Worm (Caenorhabditis elegans) whole organism, L3 larva: ENCODE measurements around the gene R09E10.13.

ENCODE experiments used
- R02D3.7 ChIP-seq: fragments of 150-350 bp; optimal IDR thresholded peaks from 2 replicates; lab custom pipeline; 2014; ENCODE audit warnings: missing biosample characterization, missing genetic modification characterization
- ZK546.5 ChIP-seq: sonication (generic microtip); optimal IDR thresholded peaks from 2 replicates; lab custom pipeline; 2017; ENCODE audit warnings: missing biosample characterization, missing genetic modification characterization
- aly-2 ChIP-seq: fragments of 150-350 bp; optimal IDR thresholded peaks from 2 replicates; lab custom pipeline; 2014; ENCODE audit warnings: missing biosample characterization, missing genetic modification characterization
- ama-1 ChIP-seq: fragments of 150-350 bp; optimal IDR thresholded peaks from 2 replicates; lab custom pipeline; 2018
- ceh-16 ChIP-seq: sonication (generic microtip); optimal IDR thresholded peaks from 2 replicates; lab custom pipeline; 2017; ENCODE audit warnings: missing biosample characterization, missing genetic modification characterization
- ceh-28 ChIP-seq: fragments of 150-350 bp; optimal IDR thresholded peaks from 2 replicates; lab custom pipeline; 2014; ENCODE audit warnings: missing biosample characterization, missing genetic modification reagents, missing genetic modification characterization
- ceh-82 ChIP-seq: fragments of 150-350 bp; optimal IDR thresholded peaks from 2 replicates; lab custom pipeline; 2014; ENCODE audit warnings: missing biosample characterization, missing genetic modification characterization
- ceh-9 ChIP-seq: sonication (generic microtip); optimal IDR thresholded peaks from 2 replicates; lab custom pipeline; 2018; ENCODE audit warnings: missing biosample characterization, missing genetic modification characterization
- daf-12 ChIP-seq: fragments of 150-350 bp; optimal IDR thresholded peaks from 2 replicates; lab custom pipeline; 2014; ENCODE audit warnings: missing biosample characterization, missing genetic modification reagents, missing genetic modification characterization
- egl-27 ChIP-seq: sonication (generic microtip); optimal IDR thresholded peaks from 4 replicates; lab custom pipeline; 2017; ENCODE audit warnings: missing biosample characterization, missing genetic modification reagents, missing genetic modification characterization
- egl-5 ChIP-seq: fragments of 150-350 bp; optimal IDR thresholded peaks from 2 replicates; lab custom pipeline; 2017; ENCODE audit warnings: missing biosample characterization, missing genetic modification reagents, missing genetic modification characterization, inconsistent platforms
- elt-1 ChIP-seq: fragments of 150-350 bp; optimal IDR thresholded peaks from 2 replicates; lab custom pipeline; 2014; ENCODE audit warnings: missing biosample characterization, missing genetic modification characterization
- elt-2 ChIP-seq: sonication (generic microtip); optimal IDR thresholded peaks from 2 replicates; lab custom pipeline; 2016; ENCODE audit warnings: missing genetic modification reagents, mild to moderate bottlenecking, missing genetic modification characterization, missing compliant biosample characterization
- elt-3 ChIP-seq, 3 experiments: fragments of 150-350 bp in 1 of 3; sonication (generic microtip) in 2 of 3; optimal IDR thresholded peaks; 2 replicates in 2 of 3; 4 replicates in 1 of 3; lab custom pipeline; 2014 to 2017; ENCODE audit warnings: missing biosample characterization in 3 of 3, missing genetic modification characterization in 3 of 3
- eor-1 ChIP-seq, 2 experiments: fragments of 150-350 bp; optimal IDR thresholded peaks; 2 replicates each; lab custom pipeline; 2014 to 2018; ENCODE audit warnings: missing biosample characterization in 2 of 2, missing genetic modification characterization in 2 of 2
- fkh-10 ChIP-seq: sonication (generic microtip); optimal IDR thresholded peaks from 2 replicates; lab custom pipeline; 2017; ENCODE audit warnings: missing biosample characterization, missing genetic modification reagents, missing genetic modification characterization
- fkh-2 ChIP-seq: fragments of 150-350 bp; optimal IDR thresholded peaks from 2 replicates; lab custom pipeline; 2014; ENCODE audit warnings: missing biosample characterization, missing genetic modification reagents, missing genetic modification characterization
- fos-1 ChIP-seq: fragments of 150-350 bp; optimal IDR thresholded peaks from 2 replicates; lab custom pipeline; 2014; ENCODE audit warnings: missing biosample characterization, missing genetic modification characterization
- hmg-11 ChIP-seq: sonication (generic microtip); optimal IDR thresholded peaks from 2 replicates; lab custom pipeline; 2016; ENCODE audit warnings: missing genetic modification characterization, missing compliant biosample characterization
- jun-1 ChIP-seq: fragments of 150-350 bp; optimal IDR thresholded peaks from 2 replicates; lab custom pipeline; 2014; ENCODE audit warnings: missing biosample characterization, missing genetic modification reagents, missing genetic modification characterization
- lin-15B ChIP-seq: fragments of 150-350 bp; optimal IDR thresholded peaks from 2 replicates; lab custom pipeline; 2014; ENCODE audit warnings: missing biosample characterization, missing genetic modification characterization
- lin-39 ChIP-seq: fragments of 150-350 bp; optimal IDR thresholded peaks from 2 replicates; lab custom pipeline; 2018; ENCODE audit warnings: missing biosample characterization, missing genetic modification reagents, missing genetic modification characterization
- lsy-12 ChIP-seq: sonication (generic microtip); optimal IDR thresholded peaks from 2 replicates; lab custom pipeline; 2016; ENCODE audit warnings: mild to moderate bottlenecking, missing genetic modification characterization, missing compliant biosample characterization
- mdl-1 ChIP-seq: fragments of 150-350 bp; optimal IDR thresholded peaks from 2 replicates; lab custom pipeline; 2014; ENCODE audit warnings: missing biosample characterization, missing genetic modification characterization
- mml-1 ChIP-seq: fragments of 150-350 bp; sonication (generic microtip); optimal IDR thresholded peaks from 3 replicates; lab custom pipeline; 2014; ENCODE audit warnings: missing biosample characterization, missing genetic modification characterization
- nfya-1 ChIP-seq: sonication (generic microtip); optimal IDR thresholded peaks from 2 replicates; lab custom pipeline; 2017; ENCODE audit warnings: missing genetic modification characterization, mild to moderate bottlenecking, missing compliant biosample characterization, antibody characterized with exemption, moderate library complexity; ENCODE audit not compliant: insufficient read depth
- nhr-11 ChIP-seq: fragments of 150-350 bp; optimal IDR thresholded peaks from 2 replicates; lab custom pipeline; 2014; ENCODE audit warnings: missing biosample characterization, missing genetic modification characterization
- nhr-12 ChIP-seq: fragments of 150-350 bp; optimal IDR thresholded peaks from 2 replicates; lab custom pipeline; 2014; ENCODE audit warnings: missing biosample characterization, missing genetic modification characterization
- nhr-23 ChIP-seq: fragments of 150-350 bp; optimal IDR thresholded peaks from 2 replicates; lab custom pipeline; 2014; ENCODE audit warnings: missing biosample characterization, missing genetic modification reagents, missing genetic modification characterization
- nhr-237 ChIP-seq: fragments of 150-350 bp; optimal IDR thresholded peaks from 2 replicates; lab custom pipeline; 2014; ENCODE audit warnings: missing biosample characterization, missing genetic modification characterization
- nhr-25 ChIP-seq: sonication (generic microtip); optimal IDR thresholded peaks from 2 replicates; lab custom pipeline; 2017; ENCODE audit warnings: missing biosample characterization, missing genetic modification characterization
- nhr-28 ChIP-seq: fragments of 150-350 bp; optimal IDR thresholded peaks from 2 replicates; lab custom pipeline; 2014; ENCODE audit warnings: missing biosample characterization, missing genetic modification characterization
- nhr-43 ChIP-seq: sonication (generic microtip); optimal IDR thresholded peaks from 2 replicates; lab custom pipeline; 2016; ENCODE audit warnings: mild to moderate bottlenecking, missing genetic modification characterization, missing compliant biosample characterization; ENCODE audit not compliant: poor library complexity, severe bottlenecking
- nhr-67 ChIP-seq: fragments of 150-350 bp; optimal IDR thresholded peaks from 2 replicates; lab custom pipeline; 2014; ENCODE audit warnings: missing biosample characterization, missing genetic modification characterization
- nhr-76 ChIP-seq: fragments of 150-350 bp; sonication (generic microtip); optimal IDR thresholded peaks from 5 replicates; lab custom pipeline; 2014; ENCODE audit warnings: missing biosample characterization, missing genetic modification characterization
- nhr-77 ChIP-seq: fragments of 150-350 bp; optimal IDR thresholded peaks from 2 replicates; lab custom pipeline; 2014; ENCODE audit warnings: missing biosample characterization, missing genetic modification characterization
- pha-4 ChIP-seq: fragments of 150-350 bp; optimal IDR thresholded peaks from 2 replicates; lab custom pipeline; 2014; ENCODE audit warnings: missing biosample characterization, missing genetic modification reagents, missing genetic modification characterization
- pqm-1 ChIP-seq: fragments of 150-350 bp; optimal IDR thresholded peaks from 2 replicates; lab custom pipeline; 2017; ENCODE audit warnings: missing biosample characterization, missing genetic modification characterization, inconsistent platforms
- sea-2 ChIP-seq: fragments of 150-350 bp; sonication (generic microtip); optimal IDR thresholded peaks from 4 replicates; lab custom pipeline; 2014; ENCODE audit warnings: missing biosample characterization, missing genetic modification reagents, missing genetic modification characterization
- skn-1 ChIP-seq: fragments of 150-350 bp; optimal IDR thresholded peaks from 2 replicates; lab custom pipeline; 2014; ENCODE audit warnings: missing biosample characterization, missing genetic modification characterization
- snpc-4 ChIP-seq: fragments of 150-350 bp; optimal IDR thresholded peaks from 2 replicates; lab custom pipeline; 2014; ENCODE audit warnings: missing biosample characterization, missing genetic modification characterization
- tbx-2 ChIP-seq: sonication (generic microtip); optimal IDR thresholded peaks from 2 replicates; lab custom pipeline; 2016; ENCODE audit warnings: mild to moderate bottlenecking, missing genetic modification characterization, missing compliant biosample characterization
- unc-39 ChIP-seq: sonication (generic microtip); optimal IDR thresholded peaks from 4 replicates; lab custom pipeline; 2017; ENCODE audit warnings: missing biosample characterization, missing genetic modification characterization
- unc-62 ChIP-seq: fragments of 150-350 bp; sonication (generic microtip); optimal IDR thresholded peaks from 4 replicates; lab custom pipeline; 2014; ENCODE audit warnings: missing biosample characterization, missing genetic modification reagents, missing genetic modification characterization
- zag-1 ChIP-seq: fragments of 150-350 bp; optimal IDR thresholded peaks from 2 replicates; lab custom pipeline; 2014; ENCODE audit warnings: missing biosample characterization, missing genetic modification characterization
- ztf-11 ChIP-seq: fragments of 150-350 bp; optimal IDR thresholded peaks from 2 replicates; lab custom pipeline; 2014; ENCODE audit warnings: missing biosample characterization, missing genetic modification characterization
- ztf-4 ChIP-seq: fragments of 150-350 bp; optimal IDR thresholded peaks from 2 replicates; lab custom pipeline; 2014; ENCODE audit warnings: missing biosample characterization, missing genetic modification characterization

R09E10.13 gene

DNA sequence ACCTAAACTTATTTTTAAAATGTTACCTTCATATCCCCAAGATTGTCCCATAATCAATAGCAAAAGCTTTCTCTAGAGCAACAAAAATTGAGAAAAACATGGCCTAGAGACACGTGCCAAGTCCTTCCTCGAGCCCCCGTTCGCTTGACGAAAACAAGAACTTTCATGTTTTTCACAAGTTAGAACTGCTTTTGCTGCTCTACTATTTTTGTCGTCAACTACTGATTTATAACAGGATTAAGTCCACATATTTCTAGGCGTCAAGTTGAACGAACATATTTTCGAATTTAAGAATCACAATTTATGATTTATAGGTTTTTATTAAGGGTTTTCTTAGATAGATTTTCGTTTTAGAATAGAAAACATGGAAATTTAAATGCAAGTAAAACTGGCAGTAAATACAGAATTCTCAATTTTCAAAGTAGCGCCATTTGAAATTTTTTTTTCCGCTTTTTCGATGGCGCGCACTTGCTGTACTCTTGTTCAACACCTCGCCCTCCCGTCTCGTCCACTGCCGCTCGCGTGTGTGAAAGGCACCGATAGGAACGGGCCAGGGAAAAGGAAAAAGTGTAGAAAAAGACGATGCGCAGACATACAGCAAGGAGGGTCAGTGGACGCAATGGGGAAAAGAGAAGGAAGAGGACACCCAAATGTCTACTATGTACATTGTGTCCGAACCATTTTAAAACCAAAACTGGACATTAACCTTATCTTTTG is 10.6 kb downstream of the R09E10.13 start, which contains the start of gene rad-51:
Gene rad-51 (minus strand): TSS at position 51 of the 717 bp plus-strand sequence.
- no peak for TF ChIP-seq mml-1 (tag; lab: Kevin White, UChicago)
- TF ChIP-seq egl-5 (tag; lab: Kevin White, UChicago), result no peak
- TF ChIP-seq nhr-28 (tag; lab: Kevin White, UChicago), result no peak
- TF ChIP-seq lin-15B (tag; lab: Kevin White, UChicago), result peak; percentile 85
- TF ChIP-seq unc-39 (tag; lab: Kevin White, UChicago), result no peak
- TF ChIP-seq fos-1, result no peak
- no peak for TF ChIP-seq nhr-237 (tag; lab: Kevin White, UChicago)
- TF ChIP-seq lsy-12 (tag; lab: Kevin White, UChicago), result peak; percentile 5
- no peak for TF ChIP-seq elt-1
- no peak for TF ChIP-seq nhr-43 (tag; lab: Kevin White, UChicago)
- peak; percentile 73 for TF ChIP-seq snpc-4 (tag; lab: Kevin White, UChicago)
- no peak for TF ChIP-seq ceh-9 (tag; lab: Kevin White, UChicago)
- TF ChIP-seq fkh-10, result no peak
- no peak for TF ChIP-seq ztf-11
- TF ChIP-seq elt-2, result peak; percentile 54
- no peak for TF ChIP-seq ceh-28 (tag; lab: Kevin White, UChicago)
- TF ChIP-seq R02D3.7, result no peak
- TF ChIP-seq ceh-16 (tag; lab: Kevin White, UChicago), result no peak
- TF ChIP-seq ZK546.5, result no peak
- TF ChIP-seq ztf-4, result no peak
- peak; percentile 37 for TF ChIP-seq lin-39 (tag; lab: Kevin White, UChicago)
- peak; percentile 9 for TF ChIP-seq egl-27 (tag; lab: Kevin White, UChicago)
- TF ChIP-seq ama-1 (lab: Kevin White, UChicago), result no peak
- no peak for TF ChIP-seq daf-12
- no peak for TF ChIP-seq elt-3 (tag; optimal IDR thresholded peaks at IDR 0.05; lab: Kevin White, UChicago)
- no peak for TF ChIP-seq tbx-2 (tag; lab: Kevin White, UChicago)
- TF ChIP-seq aly-2 (tag; lab: Kevin White, UChicago), result no peak
- no peak for TF ChIP-seq jun-1 (tag; lab: Kevin White, UChicago)
- TF ChIP-seq nfya-1 (tag; lab: Kevin White, UChicago), result peak; percentile 86
- TF ChIP-seq hmg-11, result peak; percentile 88
- no peak for TF ChIP-seq nhr-67
- TF ChIP-seq pha-4 (tag; lab: Kevin White, UChicago), result peak; percentile 88
- TF ChIP-seq nhr-23, result peak; percentile 33
- TF ChIP-seq nhr-25 (tag; lab: Kevin White, UChicago), result peak; percentile 68
- no peak for TF ChIP-seq ceh-82
- TF ChIP-seq nhr-12 (tag; lab: Kevin White, UChicago), result no peak
- TF ChIP-seq pqm-1 (tag; lab: Kevin White, UChicago), result peak; percentile 29
- no peak for TF ChIP-seq eor-1 (tag; optimal IDR thresholded peaks at IDR 0.05; lab: Kevin White, UChicago)
- TF ChIP-seq fkh-2 (tag; lab: Kevin White, UChicago), result no peak
- no peak for TF ChIP-seq nhr-77
- no peak for TF ChIP-seq nhr-11 (tag; lab: Kevin White, UChicago)
- TF ChIP-seq sea-2 (GFP tag; lab: Kevin White, UChicago), result no peak
- TF ChIP-seq unc-62, result no peak
- no peak for TF ChIP-seq mdl-1 (tag; lab: Kevin White, UChicago)
- TF ChIP-seq skn-1 (tag; lab: Kevin White, UChicago), result no peak
- no peak for TF ChIP-seq zag-1 (tag; lab: Kevin White, UChicago)
- TF ChIP-seq nhr-76, result no peak
